Worm (Caenorhabditis elegans) whole organism, L4 larva: Measurements from ENCODE around the gene C14C11.2.

Experiments used
- D1046.2 ChIP-seq: fragments of 200-800 bp; sonication (Bioruptor generic); IDR thresholded peaks from 2 replicates; pipeline ENCODE4 v1.3.6; 2022; ENCODE audit warnings: missing genetic modification characterization, missing compliant biosample characterization
- F26F4.8 ChIP-seq: fragments of 200-800 bp; sonication (Bioruptor generic); conservative IDR thresholded peaks from 2 replicates; pipeline ENCODE4 v1.3.6; 2022; ENCODE audit warnings: missing genetic modification characterization, missing compliant biosample characterization
- F44E2.7 ChIP-seq: fragments of 200-800 bp; sonication (Bioruptor generic); IDR thresholded peaks from 2 replicates; pipeline ENCODE4 v2.1.2; 2022; ENCODE audit warnings: missing genetic modification characterization, missing compliant biosample characterization
- F49E8.2 ChIP-seq: sonication (generic microtip); optimal IDR thresholded peaks from 2 replicates; lab custom pipeline; 2016; ENCODE audit warnings: missing compliant biosample characterization, mild to moderate bottlenecking, missing genetic modification characterization, borderline replicate concordance
- T20F7.1 ChIP-seq: fragments of 200-800 bp; sonication (Bioruptor generic); optimal IDR thresholded peaks from 2 replicates; lab custom pipeline; 2018; ENCODE audit warnings: mild to moderate bottlenecking, missing genetic modification characterization, missing compliant biosample characterization
- Y105C5A.15 ChIP-seq: fragments of 200-800 bp; sonication (Bioruptor generic); IDR thresholded peaks from 2 replicates; pipeline ENCODE4 v1.3.6; 2022; ENCODE audit warnings: missing genetic modification characterization, missing compliant biosample characterization
- Y48G9A.11 ChIP-seq: fragments of 200-800 bp; sonication (Bioruptor generic); IDR thresholded peaks from 2 replicates; pipeline ENCODE4 v1.3.6; 2022; ENCODE audit warnings: missing genetic modification reagents, missing genetic modification characterization, missing compliant biosample characterization
- Y5F2A.4 ChIP-seq: fragments of 200-800 bp; sonication (Bioruptor generic); optimal IDR thresholded peaks from 2 replicates; lab custom pipeline; 2018; ENCODE audit warnings: mild to moderate bottlenecking, missing genetic modification characterization, missing compliant biosample characterization
- Y75B8A.6 ChIP-seq: fragments of 200-800 bp; sonication (Bioruptor generic); IDR thresholded peaks from 2 replicates; pipeline ENCODE4 v1.3.6; 2022; ENCODE audit warnings: missing genetic modification reagents, missing genetic modification characterization, missing compliant biosample characterization
- ZK546.5 ChIP-seq, 2 experiments: sonication (generic microtip); optimal IDR thresholded peaks; 2 replicates each; lab custom pipeline; 2017; ENCODE audit warnings: missing biosample characterization in 2 of 2, missing genetic modification characterization in 2 of 2
- aha-1 ChIP-seq: fragments of 150-350 bp; peaks from one replicate; lab custom pipeline; 2014; ENCODE audit warnings: missing biosample characterization, missing genetic modification characterization
- ceh-20 ChIP-seq: fragments of 200-800 bp; sonication (Bioruptor generic); IDR thresholded peaks from 2 replicates; pipeline ENCODE4 v1.3.6; 2022; ENCODE audit warnings: missing genetic modification reagents, missing genetic modification characterization, missing compliant biosample characterization
- ceh-28 ChIP-seq: fragments of 150-350 bp; optimal IDR thresholded peaks from 2 replicates; lab custom pipeline; 2014; ENCODE audit warnings: missing biosample characterization, missing genetic modification reagents, missing genetic modification characterization
- ceh-32 ChIP-seq: sonication (generic microtip); optimal IDR thresholded peaks from 2 replicates; lab custom pipeline; 2016; ENCODE audit warnings: mild to moderate bottlenecking, missing genetic modification characterization, missing compliant biosample characterization; ENCODE audit not compliant: poor library complexity
- ceh-44 ChIP-seq: fragments of 200-800 bp; sonication (Bioruptor generic); IDR thresholded peaks from 2 replicates; pipeline ENCODE4 v1.3.6; 2022; ENCODE audit warnings: missing genetic modification reagents, missing genetic modification characterization, missing compliant biosample characterization
- ceh-82 ChIP-seq: sonication (generic microtip); optimal IDR thresholded peaks from 2 replicates; lab custom pipeline; 2017; ENCODE audit warnings: missing biosample characterization, missing genetic modification characterization
- daf-12 ChIP-seq: fragments of 150-350 bp; optimal IDR thresholded peaks from 2 replicates; lab custom pipeline; 2014; ENCODE audit warnings: missing biosample characterization, missing genetic modification reagents, missing genetic modification characterization
- daf-19 ChIP-seq: fragments of 200-800 bp; sonication (Bioruptor generic); conservative IDR thresholded peaks from 2 replicates; pipeline ENCODE4 v1.3.6; 2022; ENCODE audit warnings: missing genetic modification characterization, missing compliant biosample characterization
- dpl-1 ChIP-seq: fragments of 150-350 bp; optimal IDR thresholded peaks from 2 replicates; lab custom pipeline; 2014; ENCODE audit warnings: missing biosample characterization, missing genetic modification reagents, missing genetic modification characterization
- duxl-1 ChIP-seq: sonication (generic microtip); optimal IDR thresholded peaks from 2 replicates; lab custom pipeline; 2016; ENCODE audit warnings: mild to moderate bottlenecking, missing genetic modification characterization, moderate library complexity, missing compliant biosample characterization; ENCODE audit not compliant: poor library complexity
- hlh-30 ChIP-seq: sonication (generic microtip); optimal IDR thresholded peaks from 2 replicates; lab custom pipeline; 2017; ENCODE audit warnings: antibody characterized with exemption, mild to moderate bottlenecking, missing genetic modification characterization, missing compliant biosample characterization; ENCODE audit not compliant: insufficient read depth
- hmg-1.1 ChIP-seq: fragments of 200-800 bp; sonication (Bioruptor generic); IDR thresholded peaks from 2 replicates; pipeline ENCODE4 v1.3.6; 2022; ENCODE audit warnings: missing genetic modification reagents, missing genetic modification characterization, missing compliant biosample characterization
- lin-13 ChIP-seq: fragments of 150-350 bp; optimal IDR thresholded peaks from 2 replicates; lab custom pipeline; 2014; ENCODE audit warnings: missing biosample characterization, missing genetic modification reagents, missing genetic modification characterization
- lin-15B ChIP-seq: fragments of 150-350 bp; sonication (generic microtip); optimal IDR thresholded peaks from 3 replicates; lab custom pipeline; 2014; ENCODE audit warnings: missing biosample characterization, missing genetic modification characterization
- lin-29 ChIP-seq: fragments of 200-800 bp; sonication (Bioruptor generic); IDR thresholded peaks from 2 replicates; pipeline ENCODE4 v1.3.6; 2022; ENCODE audit warnings: missing genetic modification reagents, missing genetic modification characterization, missing compliant biosample characterization
- lin-38 ChIP-seq: fragments of 200-800 bp; sonication (Bioruptor generic); IDR thresholded peaks from 2 replicates; pipeline ENCODE4 v1.3.6; 2022; ENCODE audit warnings: missing genetic modification reagents, missing genetic modification characterization, missing compliant biosample characterization
- lsy-2 ChIP-seq, 2 experiments: fragments of 150-350 bp in 1 of 2; sonication (generic microtip) in 1 of 2; optimal IDR thresholded peaks; 2 replicates each; lab custom pipeline; 2014 to 2017; ENCODE audit warnings: missing biosample characterization in 2 of 2, missing genetic modification characterization in 2 of 2
- madf-5 ChIP-seq, 2 experiments: fragments of 200-800 bp; sonication (Bioruptor generic); IDR thresholded peaks; 2 replicates each; pipeline ENCODE4 v1.3.6; 2022; ENCODE audit warnings: missing compliant biosample characterization in 2 of 2, missing genetic modification characterization in 2 of 2
- mdl-1 ChIP-seq, 2 experiments: fragments of 150-350 bp in 1 of 2; sonication (generic microtip) in 1 of 2; optimal IDR thresholded peaks; 2 replicates each; lab custom pipeline; 2014 to 2017; ENCODE audit warnings: missing biosample characterization in 2 of 2, missing genetic modification characterization in 2 of 2
- mep-1 ChIP-seq: fragments of 150-350 bp; sonication (generic microtip); optimal IDR thresholded peaks from 3 replicates; lab custom pipeline; 2014; ENCODE audit warnings: missing biosample characterization, missing genetic modification characterization
- mxl-2 ChIP-seq: fragments of 200-800 bp; sonication (Bioruptor generic); conservative IDR thresholded peaks from 2 replicates; pipeline ENCODE4 v1.3.6; 2022; ENCODE audit warnings: missing genetic modification reagents, missing genetic modification characterization, missing compliant biosample characterization
- mxl-3 ChIP-seq: fragments of 200-800 bp; sonication (Bioruptor generic); optimal IDR thresholded peaks from 2 replicates; lab custom pipeline; 2018; ENCODE audit warnings: mild to moderate bottlenecking, missing genetic modification characterization, missing compliant biosample characterization
- nhr-10 ChIP-seq: fragments of 150-350 bp; optimal IDR thresholded peaks from 2 replicates; lab custom pipeline; 2014; ENCODE audit warnings: missing biosample characterization, missing genetic modification characterization
- nhr-6 ChIP-seq: fragments of 150-350 bp; optimal IDR thresholded peaks from 2 replicates; lab custom pipeline; 2014; ENCODE audit warnings: missing biosample characterization, missing genetic modification characterization
- nhr-76 ChIP-seq: fragments of 150-350 bp; optimal IDR thresholded peaks from 2 replicates; lab custom pipeline; 2014; ENCODE audit warnings: missing biosample characterization, missing genetic modification characterization
- set-16 ChIP-seq: fragments of 200-800 bp; sonication (Bioruptor generic); IDR thresholded peaks from 2 replicates; pipeline ENCODE4 v1.3.6; 2022; ENCODE audit warnings: missing genetic modification reagents, missing genetic modification characterization, missing compliant biosample characterization
- spr-3 ChIP-seq: fragments of 200-800 bp; sonication (Bioruptor generic); optimal IDR thresholded peaks from 2 replicates; lab custom pipeline; 2018; ENCODE audit warnings: mild to moderate bottlenecking, missing genetic modification characterization, missing compliant biosample characterization
- unc-130 ChIP-seq: sonication (generic microtip); optimal IDR thresholded peaks from 2 replicates; lab custom pipeline; 2016; ENCODE audit warnings: missing genetic modification reagents, missing genetic modification characterization, missing compliant biosample characterization

Gene C14C11.2

DNA sequence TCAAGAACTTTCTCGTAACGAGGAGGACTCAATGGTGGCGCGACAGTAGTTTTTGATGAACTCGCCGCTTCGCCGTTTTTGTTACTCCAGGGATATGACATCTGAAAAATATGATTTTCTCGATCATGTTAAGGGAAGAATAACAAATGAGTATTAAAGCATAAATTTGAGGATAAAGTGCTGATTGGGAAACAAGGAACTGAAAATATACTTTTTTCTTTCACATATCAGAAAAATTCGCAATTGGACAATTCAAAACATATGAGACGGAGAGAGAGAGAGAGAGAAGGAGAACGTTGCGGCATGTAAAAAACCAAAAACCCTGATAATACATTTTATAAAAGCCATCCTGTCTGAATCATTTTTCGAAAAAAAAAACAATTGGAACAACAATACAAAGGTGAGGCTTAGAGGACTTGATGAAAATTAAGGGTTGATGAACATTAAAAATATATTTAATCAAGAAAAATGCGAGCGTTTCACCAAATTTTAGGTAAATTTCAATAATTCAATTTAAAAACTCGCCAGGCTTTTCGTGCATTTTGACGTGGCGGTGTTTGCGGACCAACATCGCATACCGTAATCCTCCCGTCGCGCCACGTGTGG lies at the start of gene C14C11.2, which contains the start of gene mut-14:
C14C11.2 (plus strand) TSS at position 556 of the 606 bp plus-strand sequence.
mut-14 (minus strand) TSS at position 101 of the 606 bp plus-strand sequence.
- no peak for TF ChIP-seq ceh-20 (GFP tag; lab: Robert Waterston, UW)
- TF ChIP-seq set-16 (GFP tag; lab: Robert Waterston, UW), result no peak

DNA sequence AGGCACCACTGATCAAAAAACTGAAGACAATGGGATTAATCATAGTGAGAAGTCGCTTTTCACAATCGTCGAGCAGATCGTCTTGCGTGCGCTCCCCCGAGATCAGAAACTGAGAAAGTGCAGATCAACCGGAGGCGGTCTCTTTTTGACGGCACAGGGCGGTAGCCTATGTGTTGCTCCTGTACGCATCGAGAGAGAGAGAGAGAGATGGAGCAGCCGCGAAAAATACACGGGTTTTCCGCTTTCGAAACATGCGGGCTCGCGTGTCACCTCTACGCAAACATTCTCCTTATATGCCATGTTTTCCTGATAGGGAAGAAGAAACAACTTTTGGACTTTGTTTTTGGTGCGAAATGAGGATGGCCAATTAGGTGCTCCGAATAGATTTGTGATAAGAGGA lies 47.9 kb upstream of the C14C11.2 start, which contains the start of gene lrpc-1:
lrpc-1 (minus strand) TSS at position 101 of the 400 bp plus-strand sequence.
- TF ChIP-seq hmg-1.1 (GFP tag; lab: Robert Waterston, UW) (no peak), nhr-76 (tag; lab: Kevin White, UChicago) (no peak), ceh-82 (tag; lab: Kevin White, UChicago) (no peak)

DNA sequence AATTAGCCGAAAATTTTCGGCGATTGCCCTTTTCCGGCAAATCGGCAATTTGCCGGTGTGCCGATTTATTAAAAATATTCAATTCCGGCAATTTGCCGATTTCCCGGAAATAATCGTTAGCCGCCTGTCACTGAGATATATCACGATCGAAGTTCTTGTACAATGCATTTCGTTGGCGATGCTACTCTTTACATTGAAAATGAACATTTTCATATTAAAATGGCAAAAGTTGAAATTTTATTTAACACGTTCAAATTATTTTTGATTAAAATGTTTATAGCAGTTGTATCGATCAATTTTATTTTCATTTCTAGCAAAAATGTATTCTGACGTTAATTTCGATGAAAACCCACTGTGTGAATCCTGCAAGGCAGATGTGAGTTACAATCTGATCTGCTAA lies 46.2 kb upstream of the C14C11.2 start, which contains the start of gene M03E7.3:
M03E7.3 (plus strand) TSS at position 301 of the 400 bp plus-strand sequence.
- no peak for TF ChIP-seq hlh-30 (tag; lab: Kevin White, UChicago)
- TF ChIP-seq ceh-20 (GFP tag; lab: Robert Waterston, UW), result no peak
- no peak for TF ChIP-seq duxl-1
- TF ChIP-seq nhr-10, result no peak
- TF ChIP-seq ZK546.5 (tag; optimal IDR thresholded peaks at IDR 0.05; lab: Kevin White, UChicago), result no peak
- no peak for TF ChIP-seq mxl-3
- no peak for TF ChIP-seq daf-19 (GFP tag; lab: Robert Waterston, UW)
- TF ChIP-seq mdl-1 (tag; optimal IDR thresholded peaks at IDR 0.05; lab: Kevin White, UChicago), result no peak
- TF ChIP-seq daf-12 (tag; lab: Kevin White, UChicago), result no peak
- TF ChIP-seq Y105C5A.15, result no peak
- TF ChIP-seq F49E8.2 (tag; lab: Kevin White, UChicago), result no peak
- no peak for TF ChIP-seq lin-13 (GFP tag; lab: Kevin White, UChicago)

DNA sequence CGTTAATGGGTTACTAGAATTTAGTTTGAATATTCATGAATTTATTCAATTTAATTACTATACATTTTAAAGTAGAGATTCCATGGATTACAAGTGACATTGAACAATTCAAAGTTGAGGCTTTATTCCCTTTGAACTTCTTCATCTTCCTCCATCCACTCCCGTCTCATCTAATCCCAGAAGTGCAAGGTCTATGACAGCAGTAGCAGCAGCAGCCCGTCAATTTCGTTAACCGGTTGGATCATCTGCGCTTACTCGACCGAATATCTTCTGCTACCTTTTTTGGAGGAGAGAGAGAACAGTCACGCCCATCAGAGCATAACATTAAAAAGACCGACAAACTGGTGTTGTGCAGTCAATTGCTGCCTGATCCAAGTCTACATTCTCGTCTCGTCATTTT lies 43.7 kb upstream of the C14C11.2 start, which contains the start of gene M03E7.2:
M03E7.2 (plus strand) TSS at position 301 of the 400 bp plus-strand sequence.
- TF ChIP-seq D1046.2, result no peak
- TF ChIP-seq ceh-32, result no peak
- TF ChIP-seq F44E2.7, result no peak
- TF ChIP-seq mxl-2 (GFP tag; lab: Robert Waterston, UW), result no peak
- no peak for TF ChIP-seq Y105C5A.15
- TF ChIP-seq Y75B8A.6 (GFP tag; lab: Robert Waterston, UW), result no peak
- TF ChIP-seq lsy-2 (tag; optimal IDR thresholded peaks at IDR 0.05; lab: Kevin White, UChicago), result no peak
- TF ChIP-seq nhr-6 (tag; lab: Kevin White, UChicago), result no peak
- TF ChIP-seq madf-5 (GFP tag; IDR thresholded peaks at IDR 0.05; lab: Robert Waterston, UW), result no peak
- TF ChIP-seq Y5F2A.4 (GFP tag; lab: Kevin White, UChicago), result no peak
- no peak for TF ChIP-seq aha-1 (tag; lab: Kevin White, UChicago)
- TF ChIP-seq lin-29 (GFP tag; lab: Robert Waterston, UW), result no peak

DNA sequence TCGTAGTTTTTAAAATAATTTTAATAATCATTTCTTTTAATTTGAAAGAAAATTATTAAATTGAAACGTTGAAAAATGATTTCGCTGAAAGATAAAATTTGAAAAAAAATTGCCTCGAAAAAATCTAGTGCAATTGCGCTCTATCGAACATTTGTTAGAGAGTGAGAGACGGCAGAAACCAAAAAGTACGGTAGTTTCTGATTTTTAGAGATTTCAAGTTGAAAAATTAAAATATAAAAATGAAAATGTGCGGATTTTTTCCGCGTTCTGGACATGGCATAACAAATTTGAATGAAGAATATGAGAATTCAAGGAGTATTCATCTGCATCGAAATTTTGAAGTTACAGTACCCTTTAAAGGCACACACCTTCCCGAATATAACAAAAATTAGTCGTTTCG lies 41.6 kb upstream of the C14C11.2 start:
- no peak for TF ChIP-seq T20F7.1 (GFP tag; lab: Kevin White, UChicago)
- TF ChIP-seq Y75B8A.6 (GFP tag; lab: Robert Waterston, UW), result no peak
- no peak for TF ChIP-seq ceh-28 (tag; lab: Kevin White, UChicago)
- peak; percentile 93 for TF ChIP-seq lin-38 (GFP tag; lab: Robert Waterston, UW)
- no peak for TF ChIP-seq F26F4.8 (GFP tag; lab: Robert Waterston, UW)
- TF ChIP-seq ceh-44 (GFP tag; lab: Robert Waterston, UW), result no peak
- peak; percentile 21 for TF ChIP-seq dpl-1 (GFP tag; lab: Kevin White, UChicago)
- TF ChIP-seq mep-1 (tag; lab: Kevin White, UChicago), result no peak
- TF ChIP-seq D1046.2, result no peak
- TF ChIP-seq lin-15B, result no peak
- TF ChIP-seq Y48G9A.11, result no peak
- TF ChIP-seq unc-130, result peak; percentile 22
- TF ChIP-seq spr-3 (GFP tag; lab: Kevin White, UChicago), result no peak
- TF ChIP-seq ceh-20 (GFP tag; lab: Robert Waterston, UW), result no peak
- TF ChIP-seq lin-13 (GFP tag; lab: Kevin White, UChicago), result no peak
